Fruit fly (Drosophila melanogaster) whole organism, embryonic: ENCODE data around the gene Cyt-c-p.

ENCODE experiments used
- CG10366 ChIP-seq: fragments of 200-800 bp; sonication (Bioruptor generic); IDR thresholded peaks from 2 replicates; pipeline ENCODE4 v1.3.6; 2022; ENCODE audit warnings: missing biosample characterization, missing genetic modification characterization
- CG11085 ChIP-seq: fragments of 200-800 bp; sonication (Bioruptor generic); IDR thresholded peaks from 2 replicates; pipeline ENCODE4 v1.3.6; 2022; ENCODE audit warnings: missing biosample characterization, missing genetic modification characterization
- CG11093 ChIP-seq: fragments of 200-800 bp; sonication (Bioruptor generic); IDR thresholded peaks from 3 replicates; pipeline ENCODE4 v1.3.6; 2022; ENCODE audit warnings: missing biosample characterization, missing genetic modification characterization
- CG11696 ChIP-seq: fragments of 200-800 bp; sonication (Bioruptor generic); IDR thresholded peaks from 2 replicates; pipeline ENCODE4 v1.3.6; 2022; ENCODE audit warnings: missing biosample characterization, missing genetic modification characterization
- CG14014 ChIP-seq: fragments of 200-800 bp; sonication (Bioruptor generic); IDR thresholded peaks from 2 replicates; pipeline ENCODE4 v1.3.6; 2022; ENCODE audit warnings: missing biosample characterization, missing genetic modification characterization
- CG14667 ChIP-seq: fragments of 200-800 bp; sonication (Bioruptor generic); IDR thresholded peaks from 2 replicates; pipeline ENCODE4 v1.3.6; 2022; ENCODE audit warnings: missing biosample characterization, missing genetic modification characterization
- CG15269 ChIP-seq: fragments of 200-800 bp; sonication (Bioruptor generic); optimal IDR thresholded peaks from 2 replicates; lab custom pipeline; 2018; ENCODE audit warnings: missing biosample characterization, mild to moderate bottlenecking, missing genetic modification characterization, moderate library complexity
- CG15479 ChIP-seq: fragments of 200-800 bp; sonication (Bioruptor generic); optimal IDR thresholded peaks from 3 replicates; lab custom pipeline; 2019; ENCODE audit warnings: missing biosample characterization, mild to moderate bottlenecking, missing genetic modification characterization, moderate library complexity
- CG16779 ChIP-seq: fragments of 200-800 bp; sonication (Bioruptor generic); IDR thresholded peaks from 2 replicates; pipeline ENCODE4 v1.3.6; 2022; ENCODE audit warnings: missing biosample characterization, missing genetic modification characterization
- CG17829 ChIP-seq: fragments of 200-800 bp; optimal IDR thresholded peaks from 2 replicates; lab custom pipeline; 2019; ENCODE audit warnings: missing biosample characterization, mild to moderate bottlenecking, missing genetic modification characterization, moderate library complexity
- CG17912 ChIP-seq: fragments of 200-800 bp; sonication (Bioruptor generic); optimal IDR thresholded peaks from 2 replicates; lab custom pipeline; 2018; ENCODE audit warnings: missing biosample characterization, mild to moderate bottlenecking, missing genetic modification characterization
- CG18262 ChIP-seq: fragments of 200-800 bp; optimal IDR thresholded peaks from 3 replicates; lab custom pipeline; 2019; ENCODE audit warnings: missing biosample characterization, mild to moderate bottlenecking, missing genetic modification characterization, moderate library complexity
- CG18764 ChIP-seq: fragments of 200-800 bp; sonication (Bioruptor generic); optimal IDR thresholded peaks from 3 replicates; lab custom pipeline; 2016; ENCODE audit warnings: missing biosample characterization, missing genetic modification characterization
- CG2120 ChIP-seq: fragments of 200-800 bp; sonication (Bioruptor generic); optimal IDR thresholded peaks from 3 replicates; lab custom pipeline; 2016; ENCODE audit warnings: missing biosample characterization, missing genetic modification characterization
- CG30403 ChIP-seq: fragments of 200-800 bp; sonication (Bioruptor generic); optimal IDR thresholded peaks from 3 replicates; lab custom pipeline; 2016; ENCODE audit warnings: missing biosample characterization, missing genetic modification characterization
- CG32772 ChIP-seq: fragments of 200-800 bp; sonication (Bioruptor generic); IDR thresholded peaks from 2 replicates; pipeline ENCODE4 v1.3.6; 2022; ENCODE audit warnings: missing biosample characterization, missing genetic modification characterization
- CG3407 ChIP-seq: fragments of 200-800 bp; sonication (Bioruptor generic); optimal IDR thresholded peaks from 2 replicates; lab custom pipeline; 2018; ENCODE audit warnings: missing biosample characterization, mild to moderate bottlenecking, missing genetic modification characterization
- CG4424 ChIP-seq: fragments of 200-800 bp; sonication (Bioruptor generic); optimal IDR thresholded peaks from 3 replicates; lab custom pipeline; 2016; ENCODE audit warnings: missing biosample characterization, missing genetic modification characterization
- CG4820 ChIP-seq: fragments of 200-800 bp; sonication (Bioruptor generic); optimal IDR thresholded peaks from 3 replicates; lab custom pipeline; 2016; ENCODE audit warnings: missing biosample characterization, missing genetic modification characterization
- CG7271 ChIP-seq: fragments of 200-800 bp; sonication (Bioruptor generic); optimal IDR thresholded peaks from 2 replicates; lab custom pipeline; 2018; ENCODE audit warnings: missing biosample characterization, mild to moderate bottlenecking, missing genetic modification characterization, moderate library complexity
- CG9609 ChIP-seq: fragments of 200-800 bp; sonication (Bioruptor generic); optimal IDR thresholded peaks from 3 replicates; lab custom pipeline; 2016; ENCODE audit warnings: missing biosample characterization, missing genetic modification characterization
- CG9876 ChIP-seq: fragments of 200-800 bp; sonication (Bioruptor generic); optimal IDR thresholded peaks from 2 replicates; lab custom pipeline; 2016; ENCODE audit warnings: missing biosample characterization, missing genetic modification characterization
- Chrac-16 ChIP-seq: fragments of 200-800 bp; sonication (Bioruptor generic); optimal IDR thresholded peaks from 3 replicates; lab custom pipeline; 2016; ENCODE audit warnings: missing biosample characterization, missing genetic modification characterization
- Dref ChIP-seq: fragments of 200-800 bp; sonication (Bioruptor generic); IDR thresholded peaks from 2 replicates; pipeline ENCODE4 v1.3.6; 2022; ENCODE audit warnings: missing biosample characterization, missing genetic modification characterization
- Eip74EF ChIP-seq, 2 experiments: fragments of 200-800 bp in 1 of 2; fragments of >200 bp in 1 of 2; sonication (Bioruptor generic) in 1 of 2; optimal IDR thresholded peaks; 2 replicates each; lab custom pipeline; 2017 to 2019; ENCODE audit warnings: missing biosample characterization in 2 of 2, missing genetic modification characterization in 2 of 2, mild to moderate bottlenecking in 1 of 2, moderate library complexity in 1 of 2
- Elba2 ChIP-seq: fragments of 200-800 bp; sonication (Bioruptor generic); optimal IDR thresholded peaks from 3 replicates; lab custom pipeline; 2016; ENCODE audit warnings: missing biosample characterization, missing genetic modification characterization
- Ets97D ChIP-seq: fragments of 200-800 bp; sonication (Bioruptor generic); optimal IDR thresholded peaks from 3 replicates; lab custom pipeline; 2016; ENCODE audit warnings: missing biosample characterization, missing genetic modification characterization
- Gsc ChIP-seq: fragments of 200-800 bp; sonication (Bioruptor generic); IDR thresholded peaks from 2 replicates; pipeline ENCODE4 v1.3.6; 2022; ENCODE audit warnings: missing biosample characterization, missing genetic modification characterization
- H15 ChIP-seq: fragments of 200-800 bp; sonication (Bioruptor generic); IDR thresholded peaks from 3 replicates; pipeline ENCODE4 v1.3.6; 2022; ENCODE audit warnings: missing biosample characterization, missing genetic modification characterization
- HmgZ ChIP-seq: fragments of 200-800 bp; sonication (Bioruptor generic); optimal IDR thresholded peaks from 2 replicates; lab custom pipeline; 2018; ENCODE audit warnings: missing biosample characterization, mild to moderate bottlenecking, missing genetic modification characterization
- Hmx ChIP-seq: fragments of 200-800 bp; sonication (Bioruptor generic); optimal IDR thresholded peaks from 2 replicates; lab custom pipeline; 2016; ENCODE audit warnings: missing biosample characterization, missing genetic modification characterization
- Hr51 ChIP-seq, 2 experiments: fragments of 200-800 bp; sonication (Bioruptor generic); optimal IDR thresholded peaks; 2 replicates in 1 of 2; 3 replicates in 1 of 2; lab custom pipeline; 2016 to 2018; ENCODE audit warnings: missing biosample characterization in 2 of 2, missing genetic modification characterization in 2 of 2, mild to moderate bottlenecking in 1 of 2, moderate library complexity in 1 of 2
- Oaz ChIP-seq: fragments of 200-800 bp; sonication (Bioruptor generic); IDR thresholded peaks from 2 replicates; pipeline ENCODE4 v1.3.6; 2022; ENCODE audit warnings: missing biosample characterization, missing genetic modification characterization
- Rx ChIP-seq: fragments of 200-800 bp; sonication (Bioruptor generic); IDR thresholded peaks from 2 replicates; pipeline ENCODE4 v1.3.6; 2022; ENCODE audit warnings: missing biosample characterization, missing genetic modification characterization
- Ssrp ChIP-seq: fragments of 200-800 bp; sonication (Bioruptor generic); optimal IDR thresholded peaks from 2 replicates; lab custom pipeline; 2018; ENCODE audit warnings: missing biosample characterization, mild to moderate bottlenecking, missing genetic modification characterization, moderate library complexity
- az2 ChIP-seq: fragments of 200-800 bp; sonication (Bioruptor generic); optimal IDR thresholded peaks from 3 replicates; lab custom pipeline; 2016; ENCODE audit warnings: missing biosample characterization, missing genetic modification characterization
- bowl ChIP-seq: fragments of 200-800 bp; sonication (Bioruptor generic); IDR thresholded peaks from 2 replicates; pipeline ENCODE4 v1.3.6; 2022; ENCODE audit warnings: missing biosample characterization, missing genetic modification characterization
- ci ChIP-seq: fragments of 200-800 bp; sonication (Bioruptor generic); IDR thresholded peaks from 3 replicates; pipeline ENCODE4 v1.3.6; 2022; ENCODE audit warnings: missing biosample characterization, missing genetic modification characterization
- croc ChIP-seq: fragments of 200-800 bp; sonication (Bioruptor generic); conservative IDR thresholded peaks from 3 replicates; pipeline ENCODE4 v1.3.6; 2022; ENCODE audit warnings: missing biosample characterization, missing genetic modification characterization
- crol ChIP-seq: fragments of 200-800 bp; sonication (Bioruptor generic); IDR thresholded peaks from 2 replicates; pipeline ENCODE4 v1.3.6; 2022; ENCODE audit warnings: missing biosample characterization, missing genetic modification characterization
- emc ChIP-seq: fragments of 200-800 bp; sonication (Bioruptor generic); optimal IDR thresholded peaks from 2 replicates; lab custom pipeline; 2016; ENCODE audit warnings: missing biosample characterization, missing genetic modification characterization
- esg ChIP-seq: fragments of 200-800 bp; sonication (Bioruptor generic); conservative IDR thresholded peaks from 2 replicates; pipeline ENCODE4 v1.3.6; 2022; ENCODE audit warnings: missing biosample characterization, missing genetic modification characterization
- gce ChIP-seq: fragments of 200-800 bp; sonication (Bioruptor generic); IDR thresholded peaks from 3 replicates; pipeline ENCODE4 v1.3.6; 2022; ENCODE audit warnings: missing biosample characterization, missing genetic modification characterization
- gem ChIP-seq: fragments of 200-800 bp; sonication (Bioruptor generic); optimal IDR thresholded peaks from 2 replicates; lab custom pipeline; 2019; ENCODE audit warnings: missing biosample characterization, mild to moderate bottlenecking, missing genetic modification characterization, moderate library complexity
- kah ChIP-seq: fragments of 200-800 bp; sonication (Bioruptor generic); optimal IDR thresholded peaks from 2 replicates; lab custom pipeline; 2018; ENCODE audit warnings: missing biosample characterization, mild to moderate bottlenecking, missing genetic modification characterization
- mld ChIP-seq: fragments of 200-800 bp; sonication (Bioruptor generic); IDR thresholded peaks from 3 replicates; pipeline ENCODE4 v1.3.6; 2022; ENCODE audit warnings: missing biosample characterization, missing genetic modification characterization; ENCODE audit not compliant: partially characterized antibody
- nau ChIP-seq: fragments of 200-800 bp; sonication (Bioruptor generic); optimal IDR thresholded peaks from 3 replicates; lab custom pipeline; 2017; ENCODE audit warnings: missing biosample characterization, mild to moderate bottlenecking, missing genetic modification characterization, missing genetic modification reagents
- odd ChIP-seq: fragments of 200-800 bp; sonication (Bioruptor generic); optimal IDR thresholded peaks from 2 replicates; lab custom pipeline; 2017; ENCODE audit warnings: missing biosample characterization, mild to moderate bottlenecking, missing genetic modification characterization
- pho ChIP-seq: fragments of 200-800 bp; sonication (Bioruptor generic); optimal IDR thresholded peaks from 2 replicates; lab custom pipeline; 2016; ENCODE audit warnings: missing biosample characterization, missing genetic modification characterization
- slbo ChIP-seq: fragments of 200-800 bp; sonication (Bioruptor generic); IDR thresholded peaks from 2 replicates; pipeline ENCODE4 v1.3.6; 2022; ENCODE audit warnings: missing biosample characterization, missing genetic modification characterization
- vfl ChIP-seq: fragments of 200-800 bp; sonication (Bioruptor generic); optimal IDR thresholded peaks from 2 replicates; lab custom pipeline; 2016; ENCODE audit warnings: missing biosample characterization, missing genetic modification characterization

Gene Cyt-c-p

DNA sequence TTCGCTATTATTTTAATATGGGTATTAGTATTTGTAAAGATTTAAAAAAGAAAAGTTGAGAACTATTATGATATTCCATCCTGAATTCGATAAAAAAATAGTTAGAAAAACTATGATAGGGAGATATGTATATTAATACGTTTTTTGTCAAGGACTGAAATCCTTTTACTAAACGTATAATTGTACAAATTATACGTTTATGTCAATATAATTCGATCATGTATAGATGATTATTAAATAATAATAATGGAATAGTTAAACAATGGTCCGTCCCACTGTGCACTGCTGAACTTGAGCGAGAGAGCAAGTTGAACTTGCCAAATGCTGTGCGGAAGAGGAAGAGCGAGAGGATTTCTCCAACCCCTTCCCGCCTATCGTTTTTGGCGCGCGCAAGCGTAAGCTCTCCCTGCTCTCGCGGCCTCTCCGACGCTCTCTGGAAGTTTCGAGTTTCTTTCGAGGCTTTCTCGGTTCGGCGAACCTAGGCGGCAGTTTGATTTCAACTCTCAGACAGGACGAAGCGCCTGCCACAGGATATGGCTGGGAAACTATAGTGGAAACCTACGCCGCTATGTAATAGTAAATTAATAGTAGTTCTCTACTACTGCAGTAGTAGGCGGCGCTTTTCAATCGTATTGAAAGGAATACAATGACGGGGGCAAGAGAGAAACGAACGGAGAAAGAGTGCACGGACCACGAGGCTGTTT lies 34.7 kb upstream of the Cyt-c-p start (continued):
- TF ChIP-seq H15 (GFP tag; lab: Robert Waterston, UW) (no peak), CG4424 (GFP tag; lab: Kevin White, UChicago) (peak; percentile 62), mld (GFP tag; lab: Robert Waterston, UW) (no peak), esg (GFP tag; lab: Robert Waterston, UW) (peak; percentile 30; the same call in 1 of the 2 replicates), Hmx (GFP tag; lab: Kevin White, UChicago) (no peak), CG3407 (GFP tag; lab: Kevin White, UChicago) (peak; percentile 20), Eip74EF (GFP tag; optimal IDR thresholded peaks at IDR 0.05; lab: Kevin White, UChicago) (peak in 1 of 2 experiments; percentile 71), CG14667 (GFP tag; lab: Robert Waterston, UW) (no peak), Chrac-16 (GFP tag; lab: Kevin White, UChicago) (no peak), CG9876 (GFP tag; lab: Kevin White, UChicago) (no peak), CG10366 (GFP tag; lab: Robert Waterston, UW) (no peak), gce (no peak), gem (peak; percentile 87), CG16779 (GFP tag; lab: Robert Waterston, UW) (no peak), Rx (GFP tag; lab: Robert Waterston, UW) (no peak), CG17829 (tag; lab: Kevin White, UChicago) (peak; percentile 39), Elba2 (GFP tag; lab: Kevin White, UChicago) (no peak), CG14014 (no peak; the same call in 1 of the 2 replicates), CG32772 (GFP tag; lab: Robert Waterston, UW) (0 out of 2 replicates have a peak, but pooled peaks have one; percentile 4), vfl (GFP tag; lab: Kevin White, UChicago) (no peak), CG30403 (GFP tag; lab: Kevin White, UChicago) (peak; percentile 69), CG11696 (GFP tag; lab: Robert Waterston, UW) (no peak), CG18764 (GFP tag; lab: Kevin White, UChicago) (no peak), CG15269 (tag; lab: Kevin White, UChicago) (peak; percentile 77), croc (GFP tag; lab: Robert Waterston, UW) (0 out of 3 replicates have a peak, but pooled peaks have one; percentile 16), CG9609 (GFP tag; lab: Kevin White, UChicago) (no peak), slbo (peak; percentile 30; the same call in 1 of the 2 replicates), CG18262 (tag; lab: Kevin White, UChicago) (peak; percentile 87), CG2120 (GFP tag; lab: Kevin White, UChicago) (peak; percentile 32), emc (no peak), pho (no peak), ci (GFP tag; lab: Robert Waterston, UW) (peak; percentile 20; the same call in 1 of the 3 replicates), nau (GFP tag; lab: Kevin White, UChicago) (no peak), CG7271 (tag; lab: Kevin White, UChicago) (no peak), az2 (GFP tag; lab: Kevin White, UChicago) (peak; percentile 38), crol (GFP tag; lab: Robert Waterston, UW) (peak; percentile 72), HmgZ (tag; lab: Kevin White, UChicago) (no peak), Gsc (no peak), kah (GFP tag; lab: Kevin White, UChicago) (peak; percentile 47), Oaz (no peak), CG11085 (no peak), Hr51 (GFP tag; optimal IDR thresholded peaks at IDR 0.05; lab: Kevin White, UChicago) (peak in 1 of 2 experiments; percentile 85), CG17912 (GFP tag; lab: Kevin White, UChicago) (no peak), odd (GFP tag; lab: Kevin White, UChicago) (peak; percentile 57), bowl (GFP tag; lab: Robert Waterston, UW) (no peak), Ssrp (tag; lab: Kevin White, UChicago) (peak; percentile 57), CG4820 (no peak), Ets97D (GFP tag; lab: Kevin White, UChicago) (no peak), Dref (no peak), CG15479 (GFP tag; lab: Kevin White, UChicago) (no peak), CG11093 (GFP tag; lab: Robert Waterston, UW) (no peak)
